Worm (Caenorhabditis elegans) whole organism, young adult: ENCODE measurements around the gene srg-61.
A peak's percentile ranks its signal among the peaks of the same experiment; 100 is the strongest.

Source experiments
- B0035.1 ChIP-seq: sonication (generic microtip); optimal IDR thresholded peaks from 2 replicates; lab custom pipeline; 2016; ENCODE audit warnings: missing genetic modification characterization, mild to moderate bottlenecking, missing compliant biosample characterization, missing genotype, missing genetic modification reagents
- B0336.3 ChIP-seq: fragments of 200-800 bp; sonication (Bioruptor generic); IDR thresholded peaks from 2 replicates; pipeline ENCODE4 v1.3.6; 2022; ENCODE audit warnings: missing genetic modification characterization, missing compliant biosample characterization
- C06A6.2 ChIP-seq: fragments of 200-800 bp; sonication (Bioruptor generic); conservative IDR thresholded peaks from 2 replicates; pipeline ENCODE4 v1.3.6; 2022; ENCODE audit warnings: missing genetic modification characterization, missing compliant biosample characterization
- D2030.7 ChIP-seq: fragments of 200-800 bp; sonication (Bioruptor generic); IDR thresholded peaks from 2 replicates; pipeline ENCODE4 v1.3.6; 2022; ENCODE audit warnings: missing genetic modification reagents, missing genetic modification characterization, missing compliant biosample characterization
- F23B12.7 ChIP-seq: sonication (generic microtip); optimal IDR thresholded peaks from 2 replicates; lab custom pipeline; 2017; ENCODE audit warnings: missing genetic modification characterization, mild to moderate bottlenecking, missing compliant biosample characterization, antibody characterized with exemption, moderate library complexity; ENCODE audit not compliant: insufficient read depth
- F33H1.4 ChIP-seq: fragments of 200-800 bp; sonication (Bioruptor generic); IDR thresholded peaks from 2 replicates; pipeline ENCODE4 v1.3.6; 2022; ENCODE audit warnings: missing genetic modification reagents, missing genetic modification characterization, missing compliant biosample characterization
- F37B4.10 ChIP-seq: fragments of 200-800 bp; sonication (Bioruptor generic); IDR thresholded peaks from 2 replicates; pipeline ENCODE4 v1.3.6; 2022; ENCODE audit warnings: missing genetic modification characterization, missing compliant biosample characterization
- F39B2.1 ChIP-seq: fragments of 200-800 bp; sonication (Bioruptor generic); IDR thresholded peaks from 2 replicates; pipeline ENCODE4 v1.3.6; 2022; ENCODE audit warnings: missing genetic modification reagents, missing genetic modification characterization, missing compliant biosample characterization
- F55B11.4 ChIP-seq: sonication (generic microtip); optimal IDR thresholded peaks from 2 replicates; lab custom pipeline; 2016; ENCODE audit warnings: missing compliant biosample characterization, missing genetic modification characterization, borderline replicate concordance; ENCODE audit not compliant: insufficient read depth
- Y53F4B.3 ChIP-seq: fragments of 200-800 bp; sonication (Bioruptor generic); IDR thresholded peaks from 2 replicates; pipeline ENCODE4 v1.3.6; 2022; ENCODE audit warnings: missing genetic modification reagents, missing genetic modification characterization, missing compliant biosample characterization
- Y53G8AR.9 ChIP-seq: fragments of 200-800 bp; sonication (Bioruptor generic); conservative IDR thresholded peaks from 2 replicates; pipeline ENCODE4 v1.3.6; 2022; ENCODE audit warnings: missing genetic modification reagents, missing genetic modification characterization, missing compliant biosample characterization
- Y56A3A.18 ChIP-seq: fragments of 200-800 bp; sonication (Bioruptor generic); IDR thresholded peaks from 2 replicates; pipeline ENCODE4 v1.3.6; 2022; ENCODE audit warnings: missing genetic modification reagents, missing genetic modification characterization, missing compliant biosample characterization
- Y79H2A.3 ChIP-seq: fragments of 200-800 bp; sonication (Bioruptor generic); conservative IDR thresholded peaks from 2 replicates; pipeline ENCODE4 v1.3.6; 2022; ENCODE audit warnings: missing genetic modification reagents, missing genetic modification characterization, missing compliant biosample characterization
- Y95B8A.8 ChIP-seq: fragments of 200-800 bp; sonication (Bioruptor generic); IDR thresholded peaks from 2 replicates; pipeline ENCODE4 v1.3.6; 2022; ENCODE audit warnings: missing genetic modification reagents, missing genetic modification characterization, missing compliant biosample characterization
- akir-1 ChIP-seq: fragments of 200-800 bp; sonication (Bioruptor generic); optimal IDR thresholded peaks from 2 replicates; lab custom pipeline; 2018; ENCODE audit warnings: mild to moderate bottlenecking, missing genetic modification characterization, moderate library complexity, missing compliant biosample characterization
- aptf-3 ChIP-seq: fragments of 200-800 bp; sonication (Bioruptor generic); IDR thresholded peaks from 2 replicates; pipeline ENCODE4 v1.3.6; 2022; ENCODE audit warnings: missing genetic modification characterization, missing compliant biosample characterization
- athp-1 ChIP-seq: sonication (generic microtip); optimal IDR thresholded peaks from 2 replicates; lab custom pipeline; 2017; ENCODE audit warnings: mild to moderate bottlenecking, missing genetic modification characterization, missing compliant biosample characterization
- bed-1 ChIP-seq: fragments of 200-800 bp; sonication (Bioruptor generic); IDR thresholded peaks from 2 replicates; pipeline ENCODE4 v1.3.6; 2022; ENCODE audit warnings: missing genetic modification reagents, missing genetic modification characterization, missing compliant biosample characterization
- bed-2 ChIP-seq: fragments of 200-800 bp; sonication (Bioruptor generic); IDR thresholded peaks from 2 replicates; pipeline ENCODE4 v1.3.6; 2022; ENCODE audit warnings: missing genetic modification reagents, missing genetic modification characterization, missing compliant biosample characterization
- ccch-3 ChIP-seq: fragments of 200-800 bp; sonication (Bioruptor generic); optimal IDR thresholded peaks from 2 replicates; lab custom pipeline; 2018; ENCODE audit warnings: mild to moderate bottlenecking, missing genetic modification characterization, missing compliant biosample characterization
- cebp-2 ChIP-seq: fragments of 200-800 bp; sonication (Bioruptor generic); IDR thresholded peaks from 2 replicates; pipeline ENCODE4 v1.3.6; 2022; ENCODE audit warnings: missing genetic modification characterization, missing compliant biosample characterization
- ceh-79 ChIP-seq: sonication (generic microtip); optimal IDR thresholded peaks from 2 replicates; lab custom pipeline; 2017; ENCODE audit warnings: mild to moderate bottlenecking, missing genetic modification characterization, missing compliant biosample characterization
- ceh-91 ChIP-seq: fragments of 200-800 bp; sonication (Bioruptor generic); IDR thresholded peaks from 2 replicates; pipeline ENCODE4 v1.3.6; 2022; ENCODE audit warnings: missing genetic modification reagents, missing genetic modification characterization, missing compliant biosample characterization
- dox-1 ChIP-seq: fragments of 200-800 bp; sonication (Bioruptor generic); IDR thresholded peaks from 2 replicates; pipeline ENCODE4 v1.3.6; 2022; ENCODE audit warnings: missing genetic modification reagents, missing genetic modification characterization, missing compliant biosample characterization
- dpff-1 ChIP-seq: sonication (generic microtip); optimal IDR thresholded peaks from 2 replicates; lab custom pipeline; 2017; ENCODE audit warnings: mild to moderate bottlenecking, missing genetic modification characterization, missing compliant biosample characterization
- dpl-1 ChIP-seq: fragments of 150-350 bp; optimal IDR thresholded peaks from 2 replicates; lab custom pipeline; 2014; ENCODE audit warnings: missing biosample characterization, missing genetic modification reagents, missing genetic modification characterization
- egl-18 ChIP-seq: fragments of 200-800 bp; sonication (Bioruptor generic); IDR thresholded peaks from 2 replicates; pipeline ENCODE4 v1.3.6; 2022; ENCODE audit warnings: missing genetic modification reagents, missing genetic modification characterization, missing compliant biosample characterization
- egrh-3 ChIP-seq: fragments of 200-800 bp; sonication (Bioruptor generic); IDR thresholded peaks from 2 replicates; pipeline ENCODE4 v1.3.6; 2022; ENCODE audit warnings: missing genetic modification reagents, missing genetic modification characterization, missing compliant biosample characterization
- fkh-3 ChIP-seq: sonication (generic microtip); optimal IDR thresholded peaks from 2 replicates; lab custom pipeline; 2016; ENCODE audit warnings: mild to moderate bottlenecking, missing genetic modification characterization, missing compliant biosample characterization
- hmg-1.2 ChIP-seq: fragments of 200-800 bp; sonication (Bioruptor generic); IDR thresholded peaks from 2 replicates; pipeline ENCODE4 v1.3.6; 2022; ENCODE audit warnings: missing genetic modification reagents, missing genetic modification characterization, missing compliant biosample characterization
- hsf-1 ChIP-seq: fragments of 200-800 bp; sonication (Bioruptor generic); IDR thresholded peaks from 2 replicates; pipeline ENCODE4 v1.3.6; 2022; ENCODE audit warnings: missing genetic modification reagents, missing genetic modification characterization, missing compliant biosample characterization
- lag-1 ChIP-seq: fragments of 200-800 bp; sonication (Bioruptor generic); IDR thresholded peaks from 2 replicates; pipeline ENCODE4 v1.3.6; 2022; ENCODE audit warnings: missing genetic modification reagents, missing genetic modification characterization, missing compliant biosample characterization
- lin-35 ChIP-seq, 3 experiments: fragments of 150-350 bp in 2 of 3; sonication (generic microtip) in 1 of 3; optimal IDR thresholded peaks; 2 replicates each; lab custom pipeline; 2014 to 2018; ENCODE audit warnings: missing biosample characterization in 3 of 3, missing genetic modification characterization in 3 of 3, missing genetic modification reagents in 3 of 3
- lin-40 ChIP-seq: sonication (generic microtip); optimal IDR thresholded peaks from 2 replicates; lab custom pipeline; 2016; ENCODE audit warnings: missing genetic modification characterization, mild to moderate bottlenecking, missing compliant biosample characterization, missing genotype, missing genetic modification reagents
- lir-1 ChIP-seq: fragments of 200-800 bp; sonication (Bioruptor generic); conservative IDR thresholded peaks from 2 replicates; pipeline ENCODE4 v1.3.6; 2022; ENCODE audit warnings: missing genetic modification reagents, missing genetic modification characterization, missing compliant biosample characterization
- lsl-1 ChIP-seq: fragments of 200-800 bp; sonication (Bioruptor generic); optimal IDR thresholded peaks from 2 replicates; lab custom pipeline; 2018; ENCODE audit warnings: mild to moderate bottlenecking, missing genetic modification characterization, moderate library complexity, missing compliant biosample characterization
- lsy-27 ChIP-seq: sonication (generic microtip); optimal IDR thresholded peaks from 2 replicates; lab custom pipeline; 2017; ENCODE audit warnings: missing genetic modification characterization, mild to moderate bottlenecking, missing compliant biosample characterization, antibody characterized with exemption, missing genotype, borderline replicate concordance; ENCODE audit not compliant: insufficient read depth
- madf-6 ChIP-seq: fragments of 200-800 bp; sonication (Bioruptor generic); IDR thresholded peaks from 2 replicates; pipeline ENCODE4 v1.3.6; 2022; ENCODE audit warnings: missing genetic modification reagents, missing genetic modification characterization, missing compliant biosample characterization
- madf-8 ChIP-seq: fragments of 200-800 bp; sonication (Bioruptor generic); conservative IDR thresholded peaks from 2 replicates; pipeline ENCODE4 v1.3.6; 2022; ENCODE audit warnings: missing genetic modification reagents, missing genetic modification characterization, missing compliant biosample characterization
- nfya-1 ChIP-seq: sonication (generic microtip); optimal IDR thresholded peaks from 2 replicates; lab custom pipeline; 2017; ENCODE audit warnings: antibody characterized with exemption, missing compliant biosample characterization, missing genetic modification characterization, borderline replicate concordance; ENCODE audit not compliant: insufficient read depth
- nfya-2 ChIP-seq: fragments of 200-800 bp; sonication (Bioruptor generic); IDR thresholded peaks from 2 replicates; pipeline ENCODE4 v1.3.6; 2022; ENCODE audit warnings: missing genetic modification reagents, missing genetic modification characterization, missing compliant biosample characterization
- nhr-120 ChIP-seq: fragments of 200-800 bp; sonication (Bioruptor generic); IDR thresholded peaks from 2 replicates; pipeline ENCODE4 v1.3.6; 2022; ENCODE audit warnings: missing genetic modification characterization, missing compliant biosample characterization
- nhr-27 ChIP-seq: fragments of 200-800 bp; sonication (Bioruptor generic); optimal IDR thresholded peaks from 2 replicates; lab custom pipeline; 2018; ENCODE audit warnings: mild to moderate bottlenecking, missing genetic modification characterization, moderate library complexity, missing compliant biosample characterization
- pbrm-1 ChIP-seq: fragments of 200-800 bp; sonication (Bioruptor generic); IDR thresholded peaks from 2 replicates; pipeline ENCODE4 v1.3.6; 2022; ENCODE audit warnings: missing genetic modification reagents, missing genetic modification characterization, missing compliant biosample characterization
- repo-1 ChIP-seq: sonication (generic microtip); optimal IDR thresholded peaks from 2 replicates; lab custom pipeline; 2017; ENCODE audit warnings: mild to moderate bottlenecking, missing genetic modification characterization, missing compliant biosample characterization
- snpc-1.3 ChIP-seq: sonication (generic microtip); optimal IDR thresholded peaks from 2 replicates; lab custom pipeline; 2017; ENCODE audit warnings: missing genetic modification characterization, mild to moderate bottlenecking, missing compliant biosample characterization, antibody characterized with exemption, moderate library complexity, missing genotype, missing genetic modification reagents; ENCODE audit not compliant: insufficient read depth
- somi-1 ChIP-seq: fragments of 200-800 bp; sonication (Bioruptor generic); optimal IDR thresholded peaks from 2 replicates; lab custom pipeline; 2018; ENCODE audit warnings: mild to moderate bottlenecking, missing genetic modification characterization, missing compliant biosample characterization
- tbx-9 ChIP-seq: sonication (generic microtip); optimal IDR thresholded peaks from 2 replicates; lab custom pipeline; 2016; ENCODE audit warnings: borderline replicate concordance, missing genetic modification characterization, inconsistent platforms, missing compliant biosample characterization

srg-61 gene

ce11 chrV:2694389-2694788, 45.7 kb downstream of the srg-61 start, which contains the start of gene Y45G12B.2 (continued):
- no peak for TF ChIP-seq C06A6.2 (GFP tag; lab: Robert Waterston, UW)
- peak; percentile 50 for TF ChIP-seq dpl-1 (GFP tag; lab: Kevin White, UChicago)
- peak in 1 of 3 experiments; percentile 57 for TF ChIP-seq lin-35 (GFP tag; optimal IDR thresholded peaks at IDR 0.05; lab: Kevin White, UChicago)
- peak; percentile 41; the same call in 1 of the 2 replicates for TF ChIP-seq Y95B8A.8
- TF ChIP-seq hmg-1.2 (GFP tag; lab: Robert Waterston, UW), result peak; percentile 46; the same call in 1 of the 2 replicates
- no peak for TF ChIP-seq hsf-1 (GFP tag; lab: Robert Waterston, UW)
- TF ChIP-seq F55B11.4, result no peak
- no peak; the same call in 1 of the 2 replicates for TF ChIP-seq madf-8
- TF ChIP-seq nfya-1 (tag; lab: Kevin White, UChicago), result no peak
- no peak for TF ChIP-seq egrh-3 (GFP tag; lab: Robert Waterston, UW)
- no peak for TF ChIP-seq dpff-1 (tag; lab: Kevin White, UChicago)
- TF ChIP-seq nhr-27, result no peak
- peak; percentile 93 for TF ChIP-seq lsl-1 (GFP tag; lab: Kevin White, UChicago)
- peak; percentile 62; the same call in 1 of the 2 replicates for TF ChIP-seq pbrm-1 (GFP tag; lab: Robert Waterston, UW)
- no peak for TF ChIP-seq bed-1 (GFP tag; lab: Robert Waterston, UW)
- TF ChIP-seq akir-1 (GFP tag; lab: Kevin White, UChicago), result no peak
- peak; percentile 6 for TF ChIP-seq athp-1 (tag; lab: Kevin White, UChicago)
- TF ChIP-seq F33H1.4 (GFP tag; lab: Robert Waterston, UW), result peak; percentile 37
- TF ChIP-seq repo-1 (tag; lab: Kevin White, UChicago), result no peak
- no peak for TF ChIP-seq nhr-120 (GFP tag; lab: Robert Waterston, UW)
- TF ChIP-seq madf-6, result peak; percentile 63; the same call in 1 of the 2 replicates
- TF ChIP-seq lag-1 (GFP tag; lab: Robert Waterston, UW), result no peak
- peak; percentile 56; the same call in 1 of the 2 replicates for TF ChIP-seq D2030.7 (GFP tag; lab: Robert Waterston, UW)
- TF ChIP-seq ceh-79, result no peak
- no peak for TF ChIP-seq cebp-2 (GFP tag; lab: Robert Waterston, UW)
- TF ChIP-seq snpc-1.3 (tag; lab: Kevin White, UChicago), result no peak
- no peak for TF ChIP-seq lir-1 (GFP tag; lab: Robert Waterston, UW)
- TF ChIP-seq ceh-91 (GFP tag; lab: Robert Waterston, UW), result no peak
- peak; percentile 37 for TF ChIP-seq lin-40
- no peak for TF ChIP-seq nfya-2 (GFP tag; lab: Robert Waterston, UW)
- no peak for TF ChIP-seq bed-2 (GFP tag; lab: Robert Waterston, UW)
- TF ChIP-seq F23B12.7 (tag; lab: Kevin White, UChicago), result peak; percentile 88
- no peak for TF ChIP-seq lsy-27 (tag; lab: Kevin White, UChicago)
- no peak for TF ChIP-seq fkh-3
- TF ChIP-seq ccch-3, result no peak
- no peak for TF ChIP-seq F39B2.1 (GFP tag; lab: Robert Waterston, UW)
- TF ChIP-seq aptf-3, result no peak
- TF ChIP-seq B0336.3 (GFP tag; lab: Robert Waterston, UW), result peak; percentile 53; the same call in 1 of the 2 replicates
- no peak for TF ChIP-seq egl-18 (GFP tag; lab: Robert Waterston, UW)
- TF ChIP-seq F37B4.10 (GFP tag; lab: Robert Waterston, UW), result no peak
- TF ChIP-seq somi-1 (GFP tag; lab: Kevin White, UChicago), result no peak
- no peak for TF ChIP-seq Y79H2A.3 (GFP tag; lab: Robert Waterston, UW)
- no peak for TF ChIP-seq Y56A3A.18 (GFP tag; lab: Robert Waterston, UW)
- 0 out of 2 replicates have a peak, but pooled peaks have one; percentile 32 for TF ChIP-seq Y53G8AR.9
- TF ChIP-seq dox-1, result peak; percentile 81
- no peak for TF ChIP-seq Y53F4B.3 (GFP tag; lab: Robert Waterston, UW)
- TF ChIP-seq B0035.1 (tag; lab: Kevin White, UChicago), result no peak
- no peak for TF ChIP-seq tbx-9 (tag; lab: Kevin White, UChicago)
